Worm (Caenorhabditis elegans) whole organism, early embryonic: ENCODE results near the gene ubxn-4.

Experiments used
- B0310.2 ChIP-seq: sonication (generic microtip); optimal IDR thresholded peaks from 2 replicates; lab custom pipeline; 2016; ENCODE audit warnings: mild to moderate bottlenecking, missing genetic modification characterization, missing compliant biosample characterization
- F13C5.2 ChIP-seq: sonication (generic microtip); optimal IDR thresholded peaks from 2 replicates; lab custom pipeline; 2017; ENCODE audit warnings: mild to moderate bottlenecking, missing genetic modification characterization, inconsistent platforms, missing compliant biosample characterization
- aly-1 ChIP-seq: sonication (generic microtip); optimal IDR thresholded peaks from 2 replicates; lab custom pipeline; 2016; ENCODE audit warnings: missing genetic modification characterization, missing compliant biosample characterization
- ama-1 ChIP-seq: fragments of 150-350 bp; optimal IDR thresholded peaks from 2 replicates; lab custom pipeline; 2014
- ceh-13 ChIP-seq: fragments of 200-800 bp; sonication (Bioruptor generic); optimal IDR thresholded peaks from 2 replicates; lab custom pipeline; 2018; ENCODE audit warnings: mild to moderate bottlenecking, missing genetic modification characterization, missing compliant biosample characterization
- ceh-36 ChIP-seq: sonication (generic microtip); optimal IDR thresholded peaks from 2 replicates; lab custom pipeline; 2016; ENCODE audit warnings: missing genetic modification characterization, inconsistent platforms, missing compliant biosample characterization
- ets-7 ChIP-seq: sonication (generic microtip); optimal IDR thresholded peaks from 2 replicates; lab custom pipeline; 2016; ENCODE audit warnings: missing genotype, missing genetic modification characterization, missing compliant biosample characterization
- flt-1 ChIP-seq: fragments of 200-800 bp; sonication (Bioruptor generic); IDR thresholded peaks from 2 replicates; pipeline ENCODE4 v1.3.6; 2022; ENCODE audit warnings: missing genetic modification characterization, missing compliant biosample characterization
- hmbx-1 ChIP-seq: sonication (generic microtip); optimal IDR thresholded peaks from 2 replicates; lab custom pipeline; 2016; ENCODE audit warnings: mild to moderate bottlenecking, missing genetic modification characterization, missing compliant biosample characterization
- hmg-4 ChIP-seq: fragments of 200-800 bp; sonication (Bioruptor generic); optimal IDR thresholded peaks from 2 replicates; lab custom pipeline; 2018; ENCODE audit warnings: mild to moderate bottlenecking, missing genetic modification characterization, missing compliant biosample characterization
- hnd-1 ChIP-seq: sonication (generic microtip); optimal IDR thresholded peaks from 2 replicates; lab custom pipeline; 2016; ENCODE audit warnings: missing genetic modification characterization, missing compliant biosample characterization
- pes-1 ChIP-seq: fragments of 200-800 bp; sonication (Bioruptor generic); IDR thresholded peaks from 2 replicates; pipeline ENCODE4 v1.3.6; 2022; ENCODE audit warnings: missing genetic modification reagents, missing genetic modification characterization, missing compliant biosample characterization
- scrt-1 ChIP-seq: fragments of 200-800 bp; sonication (Bioruptor generic); IDR thresholded peaks from 2 replicates; pipeline ENCODE4 v1.3.6; 2022; ENCODE audit warnings: missing genetic modification characterization, missing compliant biosample characterization
- sea-1 ChIP-seq: fragments of 200-800 bp; sonication (Bioruptor generic); conservative IDR thresholded peaks from 2 replicates; pipeline ENCODE4 v1.3.6; 2022; ENCODE audit warnings: missing genetic modification characterization, missing compliant biosample characterization
- tbx-11 ChIP-seq: fragments of 200-800 bp; sonication (Bioruptor generic); IDR thresholded peaks from 2 replicates; pipeline ENCODE4 v1.3.6; 2022; ENCODE audit warnings: missing genetic modification characterization, missing compliant biosample characterization
- tbx-37 ChIP-seq: fragments of 200-800 bp; sonication (Bioruptor generic); conservative IDR thresholded peaks from 2 replicates; pipeline ENCODE4 v1.3.6; 2022; ENCODE audit warnings: missing genetic modification reagents, missing genetic modification characterization, missing compliant biosample characterization
- tra-4 ChIP-seq: sonication (generic microtip); optimal IDR thresholded peaks from 2 replicates; lab custom pipeline; 2017; ENCODE audit warnings: missing genetic modification characterization, missing compliant biosample characterization

The ubxn-4 gene

DNA sequence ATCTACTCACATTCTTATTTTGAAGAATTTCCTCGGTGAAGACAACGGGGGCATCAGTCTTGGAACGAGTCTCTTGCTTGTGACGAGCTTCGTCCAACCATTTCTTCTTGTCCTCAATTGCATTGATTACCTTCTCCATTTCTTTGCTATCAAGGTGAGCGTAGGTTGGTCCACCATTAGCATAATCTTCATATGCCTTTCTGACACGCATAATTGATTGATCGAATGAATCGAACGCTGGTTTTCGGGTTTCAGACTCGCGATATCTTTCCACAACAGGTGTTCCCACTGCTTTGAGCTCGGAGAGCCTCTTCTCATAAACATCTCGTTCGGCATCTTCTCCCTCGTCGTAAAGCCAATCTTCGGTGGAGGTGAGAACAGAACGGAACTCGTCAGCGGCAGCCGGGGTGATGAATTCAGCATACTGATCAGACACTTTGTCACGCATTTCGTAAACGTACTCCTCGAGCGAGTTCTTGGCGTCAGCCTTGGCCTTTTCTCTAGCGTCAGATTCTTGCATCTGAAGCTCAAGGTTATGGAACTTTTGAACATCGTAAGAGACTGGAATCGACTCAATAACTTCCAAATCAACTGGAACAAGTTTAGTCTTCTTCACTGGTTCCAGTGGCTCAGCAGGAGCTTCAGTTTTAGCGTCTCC, 39.2 kb upstream of the ubxn-4 start:
- TF ChIP-seq aly-1 (tag; lab: Kevin White, UChicago), result no peak
- no peak for TF ChIP-seq flt-1 (GFP tag; lab: Robert Waterston, UW)
- no peak for TF ChIP-seq hmg-4
- TF ChIP-seq sea-1 (GFP tag; lab: Robert Waterston, UW), result no peak
- TF ChIP-seq hnd-1 (tag; lab: Kevin White, UChicago), result no peak
- no peak for TF ChIP-seq tbx-11 (GFP tag; lab: Robert Waterston, UW)

DNA sequence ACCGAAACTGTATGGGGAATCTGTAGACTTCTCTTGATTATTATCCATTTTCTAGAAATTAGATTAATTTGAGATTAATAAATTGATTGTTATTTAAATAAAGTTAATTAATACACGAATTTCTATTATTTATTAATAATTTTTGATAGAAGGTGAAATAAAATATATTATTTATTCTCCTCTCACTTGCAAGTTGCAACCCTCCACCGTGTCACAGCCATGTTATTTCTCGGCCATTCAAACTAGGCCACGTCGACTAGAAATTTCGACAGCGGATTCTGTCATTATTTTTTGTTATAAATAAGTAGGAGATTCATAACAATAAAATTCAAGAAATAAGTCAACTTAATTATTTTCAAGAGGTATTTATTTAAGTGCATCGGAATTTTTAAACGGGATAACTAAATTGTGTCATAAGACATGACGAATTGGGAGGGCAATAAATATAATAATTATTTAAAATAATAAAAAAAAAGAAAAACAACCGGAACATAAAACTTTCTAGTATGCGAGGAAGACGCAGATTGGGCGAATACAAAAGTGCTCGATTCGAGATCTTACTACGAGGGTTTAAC, 38.3 kb upstream of the ubxn-4 start, which contains the start of gene ufbp-1:
TSS of gene ufbp-1 (minus strand) at position 51 of the 575 bp plus-strand sequence.
- TF ChIP-seq hnd-1 (tag; lab: Kevin White, UChicago), result no peak
- 0 out of 2 replicates have a peak, but pooled peaks have one; percentile 17 for TF ChIP-seq sea-1 (GFP tag; lab: Robert Waterston, UW)
- TF ChIP-seq ceh-36 (tag; lab: Kevin White, UChicago), result no peak
- no peak for TF ChIP-seq B0310.2 (tag; lab: Kevin White, UChicago)
- TF ChIP-seq hmbx-1 (tag; lab: Kevin White, UChicago), result no peak

DNA sequence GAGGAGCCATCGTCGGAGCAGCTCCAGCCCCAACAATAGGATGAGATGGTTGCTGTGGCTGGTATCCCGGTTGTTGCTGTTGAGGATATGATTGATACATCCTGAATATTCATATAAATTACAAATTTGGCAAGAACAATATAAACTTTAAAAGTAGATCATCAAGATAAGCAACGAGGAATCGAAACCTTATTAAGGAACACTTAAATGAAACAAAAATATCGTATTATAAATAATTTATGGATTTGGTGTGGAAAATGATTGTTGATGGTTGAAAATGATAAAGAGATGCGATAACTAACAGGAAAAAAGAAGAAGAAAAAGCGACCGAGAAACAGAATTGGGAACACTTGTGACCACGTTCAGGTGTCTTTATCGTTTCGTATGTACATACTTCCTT, 34.0 kb upstream of the ubxn-4 start, which contains the start of gene pqn-96:
TSS of gene pqn-96 (minus strand) at position 101 of the 400 bp plus-strand sequence.
- no peak for TF ChIP-seq B0310.2 (tag; lab: Kevin White, UChicago)
- TF ChIP-seq flt-1 (GFP tag; lab: Robert Waterston, UW), result no peak
- TF ChIP-seq hnd-1 (tag; lab: Kevin White, UChicago), result no peak
- TF ChIP-seq sea-1 (GFP tag; lab: Robert Waterston, UW), result no peak
- no peak for TF ChIP-seq ets-7 (tag; lab: Kevin White, UChicago)
- no peak for TF ChIP-seq hmbx-1 (tag; lab: Kevin White, UChicago)
- no peak for TF ChIP-seq ceh-36 (tag; lab: Kevin White, UChicago)
- TF ChIP-seq tbx-11 (GFP tag; lab: Robert Waterston, UW), result no peak
- TF ChIP-seq F13C5.2 (tag; lab: Kevin White, UChicago), result no peak
- no peak for TF ChIP-seq hmg-4
- no peak for TF ChIP-seq ceh-13
- no peak for TF ChIP-seq pes-1 (GFP tag; lab: Robert Waterston, UW)
- no peak for TF ChIP-seq scrt-1 (GFP tag; lab: Robert Waterston, UW)
- no peak for TF ChIP-seq ama-1 (lab: Kevin White, UChicago)
- no peak for TF ChIP-seq tbx-37 (GFP tag; lab: Robert Waterston, UW)
- TF ChIP-seq tra-4, result no peak
- TF ChIP-seq aly-1 (tag; lab: Kevin White, UChicago), result no peak

DNA sequence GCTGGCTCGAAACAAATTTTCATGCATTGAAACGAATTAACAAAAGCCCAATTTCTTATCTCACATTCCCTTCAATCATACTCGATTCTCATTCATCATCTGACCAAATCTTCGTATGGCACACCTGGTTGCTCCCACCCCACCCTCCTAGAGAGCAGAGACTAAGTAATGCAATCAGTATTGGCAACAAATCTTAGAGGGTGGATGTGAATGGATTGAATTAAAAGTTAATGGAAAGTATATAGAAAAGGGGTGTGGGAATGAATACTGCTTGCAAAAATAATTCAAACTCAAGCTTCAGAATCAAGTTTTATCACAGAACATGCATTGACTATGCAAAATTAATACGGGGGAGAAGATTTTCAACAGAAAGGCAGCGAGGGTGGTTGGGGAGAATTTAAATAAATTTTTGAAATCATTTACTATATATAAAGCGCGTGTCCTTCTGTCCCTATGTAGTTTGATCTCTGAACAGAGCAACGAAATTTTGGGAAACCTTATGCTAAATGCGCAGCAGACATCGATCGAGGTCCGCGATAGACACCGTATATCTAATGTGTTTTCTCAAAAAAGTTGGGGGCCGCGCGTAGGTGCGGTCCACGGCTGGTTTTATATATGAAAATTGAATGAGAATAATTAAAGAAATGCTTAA, 32.5 kb upstream of the ubxn-4 start:
- TF ChIP-seq ets-7 (tag; lab: Kevin White, UChicago) (no peak), sea-1 (GFP tag; lab: Robert Waterston, UW) (no peak), tbx-11 (GFP tag; lab: Robert Waterston, UW) (no peak), ama-1 (lab: Kevin White, UChicago) (no peak), aly-1 (tag; lab: Kevin White, UChicago) (no peak), pes-1 (GFP tag; lab: Robert Waterston, UW) (no peak), hnd-1 (tag; lab: Kevin White, UChicago) (no peak), tra-4 (no peak), B0310.2 (tag; lab: Kevin White, UChicago) (no peak), F13C5.2 (tag; lab: Kevin White, UChicago) (no peak), flt-1 (GFP tag; lab: Robert Waterston, UW) (no peak), tbx-37 (GFP tag; lab: Robert Waterston, UW) (no peak), ceh-13 (no peak), scrt-1 (GFP tag; lab: Robert Waterston, UW) (no peak)

DNA sequence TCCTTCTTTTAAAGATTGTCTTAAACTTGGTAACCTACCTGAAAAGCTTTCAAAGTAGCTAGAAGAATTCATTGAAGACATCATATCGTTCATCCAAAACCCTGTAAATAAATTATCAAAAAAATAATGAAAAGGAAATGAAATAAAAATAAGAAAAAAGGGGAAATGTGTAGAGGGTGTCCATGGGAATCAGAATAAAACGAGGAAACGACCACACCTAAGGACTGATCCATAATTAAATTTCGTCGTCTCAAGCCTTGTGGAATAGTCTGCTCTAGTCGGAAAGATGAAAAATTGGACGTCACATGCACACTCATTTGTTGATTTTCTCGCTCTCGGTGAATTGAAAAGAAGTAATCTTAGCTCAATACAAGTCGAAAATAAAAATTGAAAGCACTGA, 29.7 kb upstream of the ubxn-4 start, which contains the start of gene ZK1236.9:
TSS of gene ZK1236.9 (minus strand) at position 101 of the 400 bp plus-strand sequence.
- TF ChIP-seq ceh-13, result no peak
- no peak for TF ChIP-seq ceh-36 (tag; lab: Kevin White, UChicago)
- TF ChIP-seq pes-1 (GFP tag; lab: Robert Waterston, UW), result no peak
- no peak for TF ChIP-seq tbx-37 (GFP tag; lab: Robert Waterston, UW)
- TF ChIP-seq tra-4, result no peak
- TF ChIP-seq F13C5.2 (tag; lab: Kevin White, UChicago), result no peak
- no peak for TF ChIP-seq tbx-11 (GFP tag; lab: Robert Waterston, UW)
- TF ChIP-seq hmbx-1 (tag; lab: Kevin White, UChicago), result no peak
- TF ChIP-seq ets-7 (tag; lab: Kevin White, UChicago), result no peak
- TF ChIP-seq B0310.2 (tag; lab: Kevin White, UChicago), result no peak
- TF ChIP-seq scrt-1 (GFP tag; lab: Robert Waterston, UW), result no peak
- TF ChIP-seq aly-1 (tag; lab: Kevin White, UChicago), result no peak
- TF ChIP-seq hnd-1 (tag; lab: Kevin White, UChicago), result no peak

DNA sequence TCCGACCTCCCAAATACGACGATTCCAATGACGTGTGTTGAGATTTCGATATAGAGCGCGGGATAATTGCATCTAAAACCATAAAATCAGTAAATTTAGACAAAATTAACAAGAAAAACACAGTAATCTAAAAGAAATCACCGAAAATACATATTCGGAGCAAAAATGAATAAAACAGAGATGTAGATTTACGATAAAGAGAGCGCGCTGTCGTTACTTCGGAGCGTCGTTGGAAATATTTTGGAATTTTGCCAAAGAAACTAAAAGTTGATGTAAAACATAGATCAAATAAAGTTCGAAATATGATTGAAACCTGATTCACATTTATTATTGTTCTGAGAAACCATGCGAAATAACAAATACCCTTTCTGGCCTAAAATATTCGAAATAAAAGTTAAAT, 26.8 kb upstream of the ubxn-4 start, which contains the start of gene ZK1236.5:
TSS of gene ZK1236.5 (minus strand) at position 72 of the 400 bp plus-strand sequence.
- TF ChIP-seq B0310.2 (tag; lab: Kevin White, UChicago), result no peak
- TF ChIP-seq sea-1 (GFP tag; lab: Robert Waterston, UW), result no peak
- TF ChIP-seq hmbx-1 (tag; lab: Kevin White, UChicago), result no peak
- no peak for TF ChIP-seq F13C5.2 (tag; lab: Kevin White, UChicago)

DNA sequence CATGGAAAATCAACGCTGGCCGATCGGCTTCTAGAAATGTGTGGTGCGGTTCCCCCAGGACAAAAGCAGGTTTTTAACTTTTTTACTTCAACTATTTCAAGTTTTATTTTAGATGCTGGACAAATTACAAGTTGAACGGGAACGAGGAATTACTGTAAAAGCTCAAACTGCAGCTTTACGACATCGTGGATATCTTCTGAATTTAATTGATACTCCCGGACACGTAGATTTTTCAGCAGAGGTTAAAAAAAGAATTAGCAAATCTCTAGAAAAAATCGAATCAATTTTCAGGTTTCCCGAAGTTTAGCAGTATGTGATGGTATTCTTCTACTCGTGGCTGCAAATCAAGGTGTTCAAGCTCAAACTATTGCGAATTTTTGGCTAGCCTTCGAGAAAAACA, 24.1 kb upstream of the ubxn-4 start:
- TF ChIP-seq tra-4, result no peak
- no peak for TF ChIP-seq hmg-4
- TF ChIP-seq sea-1 (GFP tag; lab: Robert Waterston, UW), result no peak
- no peak for TF ChIP-seq pes-1 (GFP tag; lab: Robert Waterston, UW)
- no peak for TF ChIP-seq tbx-37 (GFP tag; lab: Robert Waterston, UW)
- no peak for TF ChIP-seq F13C5.2 (tag; lab: Kevin White, UChicago)
- no peak for TF ChIP-seq tbx-11 (GFP tag; lab: Robert Waterston, UW)
- TF ChIP-seq B0310.2 (tag; lab: Kevin White, UChicago), result no peak
- TF ChIP-seq ceh-13, result no peak
- no peak for TF ChIP-seq aly-1 (tag; lab: Kevin White, UChicago)
- no peak for TF ChIP-seq ama-1 (lab: Kevin White, UChicago)
- no peak for TF ChIP-seq hnd-1 (tag; lab: Kevin White, UChicago)
- no peak for TF ChIP-seq flt-1 (GFP tag; lab: Robert Waterston, UW)
- no peak for TF ChIP-seq ets-7 (tag; lab: Kevin White, UChicago)
- no peak for TF ChIP-seq scrt-1 (GFP tag; lab: Robert Waterston, UW)
- TF ChIP-seq ceh-36 (tag; lab: Kevin White, UChicago), result no peak
- no peak for TF ChIP-seq hmbx-1 (tag; lab: Kevin White, UChicago)
